Fruit fly (Drosophila melanogaster): Measurements from ENCODE around the gene Cad96Ca.

The Cad96Ca gene

dm6 chr3R:25168259-25168972 is 39.7 kb downstream of the Cad96Ca start (continued):
- TF ChIP-seq sr (GFP tag; IDR thresholded peaks at IDR 0.05) (no peak), Spps (tag; optimal IDR thresholded peaks at IDR 0.05) (no peak), E2f1 (GFP tag; IDR thresholded peaks at IDR 0.05) (peak; percentile 31; the same call in 1 of the 2 replicates), CG13296 (GFP tag; optimal IDR thresholded peaks at IDR 0.05) (peak; percentile 11), CG12769 (tag; optimal IDR thresholded peaks at IDR 0.05) (peak; percentile 49), CG18599 (GFP tag; optimal IDR thresholded peaks at IDR 0.05) (peak; percentile 69), CG10366 (GFP tag; IDR thresholded peaks at IDR 0.05) (0 out of 2 replicates have a peak, but pooled peaks have one; percentile 16), CG8388 (GFP tag; optimal IDR thresholded peaks at IDR 0.05) (peak; percentile 36), dan (GFP tag; IDR thresholded peaks at IDR 0.05) (no peak; the same call in 1 of the 2 replicates), sd (tag; optimal IDR thresholded peaks at IDR 0.05) (no peak), CG7745 (tag; optimal IDR thresholded peaks at IDR 0.05) (no peak), hb (GFP tag; IDR thresholded peaks at IDR 0.05; ENCODE audit: partially characterized antibody) (no peak), CG10209 (GFP tag; optimal IDR thresholded peaks at IDR 0.05) (peak; percentile 23), stc (GFP tag; IDR thresholded peaks at IDR 0.05) (0 out of 2 replicates have a peak, but pooled peaks have one; percentile 20), CG15011 (GFP tag; optimal IDR thresholded peaks at IDR 0.05) (peak; percentile 36), Side (GFP tag; optimal IDR thresholded peaks at IDR 0.05) (no peak), vvl (GFP tag; IDR thresholded peaks at IDR 0.05) (no peak), CG2678 (tag; optimal IDR thresholded peaks at IDR 0.05) (peak; percentile 82), Sox102F (GFP tag; optimal IDR thresholded peaks at IDR 0.05) (peak; percentile 41), CG17328 (GFP tag; IDR thresholded peaks at IDR 0.05) (no peak), Ssrp (tag; optimal IDR thresholded peaks at IDR 0.05) (peak; percentile 31), Sox100B (GFP tag; optimal IDR thresholded peaks at IDR 0.05) (peak; percentile 48), gsb-n (tag; optimal IDR thresholded peaks at IDR 0.05) (peak; percentile 22), gem (tag; optimal IDR thresholded peaks at IDR 0.05) (peak; percentile 69), CG31365 (tag; optimal IDR thresholded peaks at IDR 0.05) (peak; percentile 30), Rfx (GFP tag; IDR thresholded peaks at IDR 0.05) (peak; percentile 36; the same call in 1 of the 2 replicates), Blimp-1 (GFP tag; optimal IDR thresholded peaks at IDR 0.05) (peak; percentile 36), org-1 (GFP tag; optimal IDR thresholded peaks at IDR 0.05) (peak; percentile 52), CTCF (GFP tag; optimal IDR thresholded peaks at IDR 0.05) (no peak), tap (tag; optimal IDR thresholded peaks at IDR 0.05) (peak; percentile 25), nau (GFP tag; optimal IDR thresholded peaks at IDR 0.05) (peak; percentile 22), Hr39 (optimal IDR thresholded peaks at IDR 0.05) (no peak), Doc3 (GFP tag; IDR thresholded peaks at IDR 0.05; ENCODE audit: partially characterized antibody) (no peak), Sry-β (GFP tag; optimal IDR thresholded peaks at IDR 0.05) (no peak), nerfin-1 (tag; optimal IDR thresholded peaks at IDR 0.05) (peak; percentile 70), CG43689 (GFP tag; IDR thresholded peaks at IDR 0.05) (no peak), CG12744 (GFP tag; optimal IDR thresholded peaks at IDR 0.05) (no peak), sens-2 (GFP tag; IDR thresholded peaks at IDR 0.05) (no peak), CG6854 (GFP tag; optimal IDR thresholded peaks at IDR 0.05) (peak; percentile 31), trem (tag; optimal IDR thresholded peaks at IDR 0.05) (no peak), ranshi (GFP tag; IDR thresholded peaks at IDR 0.05) (peak; percentile 44; the same call in 1 of the 2 replicates), CG15601 (tag; optimal IDR thresholded peaks at IDR 0.05) (peak; percentile 3), CG3847 (GFP tag; IDR thresholded peaks at IDR 0.05) (peak; percentile 42), CG9817 (tag; optimal IDR thresholded peaks at IDR 0.05) (peak; percentile 5), vfl (GFP tag; optimal IDR thresholded peaks at IDR 0.05) (no peak), dpn (GFP tag; optimal IDR thresholded peaks at IDR 0.05) (peak; percentile 12 to 19), CG6683 (GFP tag; optimal IDR thresholded peaks at IDR 0.05) (peak; percentile 34), Oli (tag; optimal IDR thresholded peaks at IDR 0.05) (peak; percentile 45), NfI (GFP tag; optimal IDR thresholded peaks at IDR 0.05) (peak; percentile 24)
